Worm (Caenorhabditis elegans) whole organism, L2 larva: ENCODE data around the gene dpy-30.

Experiments used
- R02D3.7 ChIP-seq: fragments of 150-350 bp; optimal IDR thresholded peaks from 2 replicates; lab custom pipeline; 2014; ENCODE audit warnings: missing biosample characterization, missing genetic modification characterization
- ama-1 ChIP-seq: fragments of 150-350 bp; optimal IDR thresholded peaks from 2 replicates; lab custom pipeline; 2018; ENCODE audit warnings: inconsistent platforms
- elt-1 ChIP-seq: fragments of 150-350 bp; optimal IDR thresholded peaks from 2 replicates; lab custom pipeline; 2014; ENCODE audit warnings: missing biosample characterization, missing genetic modification characterization
- lin-11 ChIP-seq: fragments of 150-350 bp; sonication (generic microtip); optimal IDR thresholded peaks from 2 replicates; lab custom pipeline; 2014; ENCODE audit warnings: missing biosample characterization, missing genetic modification characterization, inconsistent platforms, mixed read lengths
- lin-39 ChIP-seq: fragments of 150-350 bp; optimal IDR thresholded peaks from 2 replicates; lab custom pipeline; 2014; ENCODE audit warnings: missing biosample characterization, missing genetic modification reagents, missing genetic modification characterization
- lsy-2 ChIP-seq, 2 experiments: fragments of 150-350 bp in 1 of 2; sonication (generic microtip) in 1 of 2; optimal IDR thresholded peaks; 2 replicates each; lab custom pipeline; 2014 to 2017; ENCODE audit warnings: missing biosample characterization in 2 of 2, missing genetic modification characterization in 2 of 2
- mab-5 ChIP-seq: fragments of 150-350 bp; optimal IDR thresholded peaks from 2 replicates; lab custom pipeline; 2014; ENCODE audit warnings: missing biosample characterization, missing genetic modification characterization
- nhr-10 ChIP-seq: sonication (generic microtip); optimal IDR thresholded peaks from 2 replicates; lab custom pipeline; 2017; ENCODE audit warnings: missing biosample characterization, missing genetic modification characterization
- nhr-11 ChIP-seq: fragments of 150-350 bp; optimal IDR thresholded peaks from 2 replicates; lab custom pipeline; 2014; ENCODE audit warnings: missing biosample characterization, missing genetic modification characterization
- nhr-237 ChIP-seq: fragments of 150-350 bp; optimal IDR thresholded peaks from 2 replicates; lab custom pipeline; 2014; ENCODE audit warnings: missing biosample characterization, missing genetic modification characterization
- nhr-77 ChIP-seq: fragments of 150-350 bp; optimal IDR thresholded peaks from 2 replicates; lab custom pipeline; 2014; ENCODE audit warnings: missing biosample characterization, missing genetic modification characterization
- peb-1 ChIP-seq: fragments of 150-350 bp; optimal IDR thresholded peaks from 2 replicates; lab custom pipeline; 2014; ENCODE audit warnings: missing biosample characterization, missing genetic modification characterization
- unc-39 ChIP-seq: fragments of 150-350 bp; optimal IDR thresholded peaks from 2 replicates; lab custom pipeline; 2014; ENCODE audit warnings: missing biosample characterization, missing genetic modification characterization
- ztf-11 ChIP-seq: sonication (generic microtip); optimal IDR thresholded peaks from 2 replicates; lab custom pipeline; 2017; ENCODE audit warnings: missing biosample characterization, missing genetic modification characterization

DNA sequence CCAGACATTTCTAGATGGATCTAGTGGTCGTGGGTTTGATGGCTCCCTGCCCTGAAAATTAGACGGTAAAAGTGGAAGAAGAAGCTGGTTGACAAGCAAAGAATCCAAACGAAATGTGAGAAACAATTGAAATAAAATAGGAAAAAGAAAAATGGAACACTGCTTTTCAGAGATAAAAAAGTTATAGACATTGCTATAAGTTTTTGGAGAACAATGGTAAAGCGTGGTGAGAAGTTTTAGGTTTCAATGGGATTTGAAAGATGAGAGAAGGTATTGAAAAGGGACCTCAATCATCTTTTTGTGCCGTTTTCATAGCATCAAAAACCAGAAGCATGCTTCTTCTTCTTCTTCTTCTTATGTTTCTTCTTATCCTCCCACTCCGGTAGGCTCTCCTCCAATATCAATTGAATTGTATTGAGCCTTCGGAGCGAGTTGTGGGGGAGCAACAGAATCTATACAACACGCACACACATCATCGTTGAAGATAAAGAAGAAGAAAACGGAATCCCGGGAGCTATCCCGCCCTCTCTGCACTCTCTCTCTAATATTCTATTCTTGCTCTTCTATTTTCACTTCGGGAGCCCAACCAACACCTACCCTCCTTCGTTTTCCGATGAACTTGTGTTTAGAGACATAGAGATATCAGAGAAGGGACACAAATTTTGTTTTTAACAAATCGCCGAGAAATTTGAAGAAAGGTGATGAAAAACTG is 43.1 kb downstream of the dpy-30 start, which contains the start of gene myo-3:
- no peak for TF ChIP-seq lsy-2 (tag; optimal IDR thresholded peaks at IDR 0.05; lab: Kevin White, UChicago)
- TF ChIP-seq ztf-11 (tag; lab: Kevin White, UChicago): no peak
- no peak for TF ChIP-seq elt-1 (tag; lab: Kevin White, UChicago)
- TF ChIP-seq peb-1: no peak
- TF ChIP-seq lin-11: no peak
- TF ChIP-seq unc-39: no peak
- no peak for TF ChIP-seq R02D3.7 (tag; lab: Kevin White, UChicago)
- no peak for TF ChIP-seq lin-39 (tag; lab: Kevin White, UChicago)
- no peak for TF ChIP-seq nhr-237 (tag; lab: Kevin White, UChicago)
- TF ChIP-seq nhr-77: no peak
- no peak for TF ChIP-seq ama-1 (lab: Kevin White, UChicago)
- no peak for TF ChIP-seq nhr-10 (tag; lab: Kevin White, UChicago)
- no peak for TF ChIP-seq mab-5 (tag; lab: Kevin White, UChicago)
- no peak for TF ChIP-seq nhr-11
